Fruit fly (Drosophila melanogaster) whole organism, pupa: ENCODE measurements around the gene CG18558.

ENCODE experiments used
- CG14655 ChIP-seq: fragments of 200-800 bp; sonication (Bioruptor generic); optimal IDR thresholded peaks from 3 replicates; lab custom pipeline; 2017; ENCODE audit warnings: mild to moderate bottlenecking, missing biosample characterization, missing genetic modification reagents, missing genetic modification characterization
- CG15710 ChIP-seq: fragments of 200-800 bp; sonication (Bioruptor generic); optimal IDR thresholded peaks from 2 replicates; lab custom pipeline; 2018; ENCODE audit warnings: missing biosample characterization, mild to moderate bottlenecking, missing genetic modification characterization, moderate library complexity
- CG4496 ChIP-seq: fragments of 200-800 bp; sonication (Bioruptor generic); IDR thresholded peaks from 3 replicates; pipeline ENCODE4 v1.3.6; 2022; ENCODE audit warnings: missing biosample characterization, missing genetic modification characterization
- CG8159 ChIP-seq: fragments of 200-800 bp; sonication (Bioruptor generic); optimal IDR thresholded peaks from 3 replicates; lab custom pipeline; 2018; ENCODE audit warnings: missing biosample characterization, mild to moderate bottlenecking, missing genetic modification characterization, moderate library complexity
- CG9948 ChIP-seq: fragments of 200-800 bp; sonication (Bioruptor generic); optimal IDR thresholded peaks from 2 replicates; lab custom pipeline; 2018; ENCODE audit warnings: missing biosample characterization, mild to moderate bottlenecking, missing genetic modification characterization, moderate library complexity
- D1 ChIP-seq: fragments of 200-800 bp; sonication (Bioruptor generic); optimal IDR thresholded peaks from 2 replicates; lab custom pipeline; 2018; ENCODE audit warnings: missing biosample characterization, mild to moderate bottlenecking, missing genetic modification characterization, moderate library complexity
- EcR ChIP-seq: fragments of 200-800 bp; sonication (Bioruptor generic); optimal IDR thresholded peaks from 3 replicates; lab custom pipeline; 2019; ENCODE audit warnings: missing biosample characterization, missing genetic modification characterization, mild to moderate bottlenecking, moderate library complexity, missing genetic modification reagents
- Pif1A ChIP-seq: fragments of 200-800 bp; sonication (Bioruptor generic); optimal IDR thresholded peaks from 3 replicates; lab custom pipeline; 2016; ENCODE audit warnings: missing biosample characterization, missing genetic modification characterization
- fd96Ca ChIP-seq: fragments of 200-800 bp; sonication (Bioruptor generic); IDR thresholded peaks from 3 replicates; pipeline ENCODE4 v1.3.6; 2022; ENCODE audit warnings: missing biosample characterization, missing genetic modification characterization
- gl ChIP-seq: fragments of 200-800 bp; sonication (Bioruptor generic); optimal IDR thresholded peaks from 2 replicates; lab custom pipeline; 2018; ENCODE audit warnings: missing biosample characterization, mild to moderate bottlenecking, missing genetic modification characterization
- rn ChIP-seq: fragments of 200-800 bp; sonication (Bioruptor generic); IDR thresholded peaks from 2 replicates; pipeline ENCODE4 v1.3.6; 2022; ENCODE audit warnings: missing biosample characterization, missing genetic modification characterization

- no peak for TF ChIP-seq D1 (tag; lab: Kevin White, UChicago)
- peak; percentile 32 for TF ChIP-seq CG9948 (tag; lab: Kevin White, UChicago)
- TF ChIP-seq gl (tag; lab: Kevin White, UChicago): no peak
- TF ChIP-seq Pif1A: peak; percentile 22
- TF ChIP-seq rn: no peak
- peak; percentile 27 for TF ChIP-seq CG15710 (tag; lab: Kevin White, UChicago)
- TF ChIP-seq fd96Ca: peak; percentile 48; the same call in 1 of the 3 replicates
- TF ChIP-seq EcR: peak; percentile 1
- no peak; the same call in 2 of the 3 replicates for TF ChIP-seq CG4496 (GFP tag; lab: Robert Waterston, UW)
- peak; percentile 42 for TF ChIP-seq CG8159 (tag; lab: Kevin White, UChicago)
- TF ChIP-seq CG14655 (GFP tag; lab: Kevin White, UChicago): no peak
Measured at dm6 chr2L:2872968-2873728, 28.8 kb upstream of the CG18558 start.
